Worm (Caenorhabditis elegans): ENCODE results near the gene srt-4.

ce11 chrV:2617499-2617898 lies 39.8 kb downstream of the srt-4 start:
- TF ChIP-seq lin-15B (tag; optimal IDR thresholded peaks at IDR 0.05), result no peak
- no peak for TF ChIP-seq elt-3 (tag; optimal IDR thresholded peaks at IDR 0.05)
- TF ChIP-seq ztf-11 (tag; optimal IDR thresholded peaks at IDR 0.05), result no peak
- TF ChIP-seq unc-62 (GFP tag; optimal IDR thresholded peaks at IDR 0.05), result no peak
- no peak for TF ChIP-seq snpc-4 (tag; optimal IDR thresholded peaks at IDR 0.05)
- no peak for TF ChIP-seq unc-39 (tag; optimal IDR thresholded peaks at IDR 0.05)
- no peak for TF ChIP-seq pqm-1 (tag; optimal IDR thresholded peaks at IDR 0.05)
- TF ChIP-seq nfya-1 (tag; optimal IDR thresholded peaks at IDR 0.05; ENCODE audit: insufficient read depth), result no peak
